Worm (Caenorhabditis elegans) whole organism, L4/young adult: ENCODE data around the gene spp-16.
A peak's percentile ranks its signal among the peaks of the same experiment; 100 is the strongest.

Experiments used
- dao-5 ChIP-seq: sonication (generic microtip); optimal IDR thresholded peaks from 2 replicates; lab custom pipeline; 2016; ENCODE audit warnings: missing genotype, missing genetic modification characterization, moderate library complexity, missing compliant biosample characterization
- him-1 ChIP-seq: sonication (generic microtip); optimal IDR thresholded peaks from 2 replicates; lab custom pipeline; 2016; ENCODE audit warnings: missing genotype, missing genetic modification reagents, missing genetic modification characterization, missing compliant biosample characterization

- TF ChIP-seq dao-5 (tag; lab: Kevin White, UChicago) = no peak
- peak; percentile 88 for TF ChIP-seq him-1 (tag; lab: Kevin White, UChicago)
Measured at ce11 chrV:10871457-10871861, 29.6 kb downstream of the spp-16 start.
